Worm (Caenorhabditis elegans) whole organism, young adult: ENCODE measurements around the gene nep-9.
A peak's percentile ranks its signal among the peaks of the same experiment; 100 is the strongest.

ENCODE experiments used
- B0035.1 ChIP-seq: sonication (generic microtip); optimal IDR thresholded peaks from 2 replicates; lab custom pipeline; 2016; ENCODE audit warnings: missing genetic modification characterization, mild to moderate bottlenecking, missing compliant biosample characterization, missing genotype, missing genetic modification reagents
- B0261.1 ChIP-seq: sonication (generic microtip); optimal IDR thresholded peaks from 2 replicates; lab custom pipeline; 2016; ENCODE audit warnings: mild to moderate bottlenecking, missing genetic modification characterization, moderate library complexity, missing compliant biosample characterization
- B0336.3 ChIP-seq: fragments of 200-800 bp; sonication (Bioruptor generic); IDR thresholded peaks from 2 replicates; pipeline ENCODE4 v1.3.6; 2022; ENCODE audit warnings: missing genetic modification characterization, missing compliant biosample characterization
- C06A6.2 ChIP-seq: fragments of 200-800 bp; sonication (Bioruptor generic); conservative IDR thresholded peaks from 2 replicates; pipeline ENCODE4 v1.3.6; 2022; ENCODE audit warnings: missing genetic modification characterization, missing compliant biosample characterization
- C17E4.6 ChIP-seq: fragments of 200-800 bp; sonication (Bioruptor generic); IDR thresholded peaks from 2 replicates; pipeline ENCODE4 v1.3.6; 2022; ENCODE audit warnings: missing genetic modification reagents, missing genetic modification characterization, missing compliant biosample characterization
- F10E7.11 ChIP-seq: sonication (generic microtip); optimal IDR thresholded peaks from 2 replicates; lab custom pipeline; 2017; ENCODE audit warnings: mild to moderate bottlenecking, missing genetic modification characterization, moderate library complexity, missing compliant biosample characterization
- F23B12.7 ChIP-seq: sonication (generic microtip); optimal IDR thresholded peaks from 2 replicates; lab custom pipeline; 2017; ENCODE audit warnings: missing genetic modification characterization, mild to moderate bottlenecking, missing compliant biosample characterization, antibody characterized with exemption, moderate library complexity; ENCODE audit not compliant: insufficient read depth
- F33H1.4 ChIP-seq: fragments of 200-800 bp; sonication (Bioruptor generic); IDR thresholded peaks from 2 replicates; pipeline ENCODE4 v1.3.6; 2022; ENCODE audit warnings: missing genetic modification reagents, missing genetic modification characterization, missing compliant biosample characterization
- F39B2.1 ChIP-seq: fragments of 200-800 bp; sonication (Bioruptor generic); IDR thresholded peaks from 2 replicates; pipeline ENCODE4 v1.3.6; 2022; ENCODE audit warnings: missing genetic modification reagents, missing genetic modification characterization, missing compliant biosample characterization
- K11D2.4 ChIP-seq: fragments of 200-800 bp; sonication (Bioruptor generic); IDR thresholded peaks from 2 replicates; pipeline ENCODE4 v1.3.6; 2022; ENCODE audit warnings: missing genetic modification reagents, missing genetic modification characterization, missing compliant biosample characterization
- Y53F4B.3 ChIP-seq: fragments of 200-800 bp; sonication (Bioruptor generic); IDR thresholded peaks from 2 replicates; pipeline ENCODE4 v1.3.6; 2022; ENCODE audit warnings: missing genetic modification reagents, missing genetic modification characterization, missing compliant biosample characterization
- Y67H2A.10 ChIP-seq: fragments of 200-800 bp; sonication (Bioruptor generic); conservative IDR thresholded peaks from 2 replicates; pipeline ENCODE4 v1.3.6; 2022; ENCODE audit warnings: missing genetic modification reagents, missing genetic modification characterization, missing compliant biosample characterization
- ama-1 ChIP-seq, 3 experiments: fragments of 150-350 bp in 1 of 3; sonication (generic microtip) in 2 of 3; optimal IDR thresholded peaks; 2 replicates each; lab custom pipeline; 2014 to 2018; ENCODE audit warnings: missing biosample characterization in 2 of 3, missing genetic modification characterization in 2 of 3, missing genetic modification reagents in 2 of 3
- aptf-2 ChIP-seq: fragments of 200-800 bp; sonication (Bioruptor generic); conservative IDR thresholded peaks from 2 replicates; pipeline ENCODE4 v1.3.6; 2022; ENCODE audit warnings: missing genetic modification reagents, missing genetic modification characterization, missing compliant biosample characterization
- aptf-3 ChIP-seq: fragments of 200-800 bp; sonication (Bioruptor generic); IDR thresholded peaks from 2 replicates; pipeline ENCODE4 v1.3.6; 2022; ENCODE audit warnings: missing genetic modification characterization, missing compliant biosample characterization
- attf-5 ChIP-seq: fragments of 200-800 bp; sonication (Bioruptor generic); optimal IDR thresholded peaks from 2 replicates; lab custom pipeline; 2018; ENCODE audit warnings: mild to moderate bottlenecking, missing genetic modification characterization, missing compliant biosample characterization
- chd-7 ChIP-seq: sonication (generic microtip); optimal IDR thresholded peaks from 2 replicates; lab custom pipeline; 2016; ENCODE audit warnings: mild to moderate bottlenecking, missing genetic modification characterization, moderate library complexity, missing compliant biosample characterization
- efl-1 ChIP-seq: fragments of 150-350 bp; optimal IDR thresholded peaks from 2 replicates; lab custom pipeline; 2014; ENCODE audit warnings: missing biosample characterization, missing genetic modification reagents, missing genetic modification characterization
- egl-18 ChIP-seq: fragments of 200-800 bp; sonication (Bioruptor generic); IDR thresholded peaks from 2 replicates; pipeline ENCODE4 v1.3.6; 2022; ENCODE audit warnings: missing genetic modification reagents, missing genetic modification characterization, missing compliant biosample characterization
- egl-44 ChIP-seq: fragments of 200-800 bp; sonication (Bioruptor generic); IDR thresholded peaks from 2 replicates; pipeline ENCODE4 v1.3.6; 2022; ENCODE audit warnings: missing genetic modification reagents, missing genetic modification characterization, missing compliant biosample characterization
- ets-4 ChIP-seq: fragments of 200-800 bp; sonication (Bioruptor generic); optimal IDR thresholded peaks from 2 replicates; lab custom pipeline; 2018; ENCODE audit warnings: mild to moderate bottlenecking, missing genetic modification characterization, missing compliant biosample characterization
- hmg-1.2 ChIP-seq: fragments of 200-800 bp; sonication (Bioruptor generic); IDR thresholded peaks from 2 replicates; pipeline ENCODE4 v1.3.6; 2022; ENCODE audit warnings: missing genetic modification reagents, missing genetic modification characterization, missing compliant biosample characterization
- hrde-1 ChIP-seq: sonication (generic microtip); optimal IDR thresholded peaks from 2 replicates; lab custom pipeline; 2016; ENCODE audit warnings: missing genetic modification characterization, mild to moderate bottlenecking, missing compliant biosample characterization, moderate library complexity, missing genotype, missing genetic modification reagents, borderline replicate concordance
- lag-1 ChIP-seq: fragments of 200-800 bp; sonication (Bioruptor generic); IDR thresholded peaks from 2 replicates; pipeline ENCODE4 v1.3.6; 2022; ENCODE audit warnings: missing genetic modification reagents, missing genetic modification characterization, missing compliant biosample characterization
- lin-35 ChIP-seq, 3 experiments: fragments of 150-350 bp in 2 of 3; sonication (generic microtip) in 1 of 3; optimal IDR thresholded peaks; 2 replicates each; lab custom pipeline; 2014 to 2018; ENCODE audit warnings: missing biosample characterization in 3 of 3, missing genetic modification characterization in 3 of 3, missing genetic modification reagents in 3 of 3
- lin-54 ChIP-seq: fragments of 200-800 bp; sonication (Bioruptor generic); optimal IDR thresholded peaks from 2 replicates; lab custom pipeline; 2018; ENCODE audit warnings: mild to moderate bottlenecking, missing genetic modification characterization, missing compliant biosample characterization
- lsl-1 ChIP-seq: fragments of 200-800 bp; sonication (Bioruptor generic); optimal IDR thresholded peaks from 2 replicates; lab custom pipeline; 2018; ENCODE audit warnings: mild to moderate bottlenecking, missing genetic modification characterization, moderate library complexity, missing compliant biosample characterization
- madf-10 ChIP-seq: sonication (generic microtip); optimal IDR thresholded peaks from 2 replicates; lab custom pipeline; 2016; ENCODE audit warnings: mild to moderate bottlenecking, missing genetic modification characterization, missing compliant biosample characterization
- madf-6 ChIP-seq: fragments of 200-800 bp; sonication (Bioruptor generic); IDR thresholded peaks from 2 replicates; pipeline ENCODE4 v1.3.6; 2022; ENCODE audit warnings: missing genetic modification reagents, missing genetic modification characterization, missing compliant biosample characterization
- nfyb-1 ChIP-seq: fragments of 200-800 bp; sonication (Bioruptor generic); IDR thresholded peaks from 2 replicates; pipeline ENCODE4 v1.3.6; 2022; ENCODE audit warnings: missing genetic modification reagents, missing genetic modification characterization, missing compliant biosample characterization
- nhr-179 ChIP-seq: sonication (generic microtip); optimal IDR thresholded peaks from 2 replicates; lab custom pipeline; 2016; ENCODE audit warnings: mild to moderate bottlenecking, missing genetic modification characterization, missing compliant biosample characterization
- pbrm-1 ChIP-seq: fragments of 200-800 bp; sonication (Bioruptor generic); IDR thresholded peaks from 2 replicates; pipeline ENCODE4 v1.3.6; 2022; ENCODE audit warnings: missing genetic modification reagents, missing genetic modification characterization, missing compliant biosample characterization
- somi-1 ChIP-seq: fragments of 200-800 bp; sonication (Bioruptor generic); optimal IDR thresholded peaks from 2 replicates; lab custom pipeline; 2018; ENCODE audit warnings: mild to moderate bottlenecking, missing genetic modification characterization, missing compliant biosample characterization
- tbp1 ChIP-seq: fragments of 200-800 bp; sonication (Bioruptor generic); optimal IDR thresholded peaks from 2 replicates; lab custom pipeline; 2018; ENCODE audit warnings: mild to moderate bottlenecking, missing genetic modification characterization, missing compliant biosample characterization
- xnd-1 ChIP-seq: sonication (generic microtip); optimal IDR thresholded peaks from 2 replicates; lab custom pipeline; 2016; ENCODE audit warnings: missing genotype, missing genetic modification reagents, missing genetic modification characterization, missing compliant biosample characterization
- zfh-2 ChIP-seq: fragments of 200-800 bp; sonication (Bioruptor generic); conservative IDR thresholded peaks from 2 replicates; pipeline ENCODE4 v1.3.6; 2022; ENCODE audit warnings: missing genetic modification reagents, missing genetic modification characterization, missing compliant biosample characterization
- ztf-18 ChIP-seq: sonication (generic microtip); optimal IDR thresholded peaks from 2 replicates; lab custom pipeline; 2016; ENCODE audit warnings: missing genotype, mild to moderate bottlenecking, missing genetic modification characterization, missing compliant biosample characterization
- ztf-26 ChIP-seq: sonication (generic microtip); optimal IDR thresholded peaks from 2 replicates; lab custom pipeline; 2017; ENCODE audit warnings: missing genetic modification characterization, missing compliant biosample characterization
- ztf-3 ChIP-seq: fragments of 200-800 bp; sonication (Bioruptor generic); optimal IDR thresholded peaks from 2 replicates; lab custom pipeline; 2018; ENCODE audit warnings: mild to moderate bottlenecking, missing genetic modification characterization, missing compliant biosample characterization

The nep-9 gene

DNA sequence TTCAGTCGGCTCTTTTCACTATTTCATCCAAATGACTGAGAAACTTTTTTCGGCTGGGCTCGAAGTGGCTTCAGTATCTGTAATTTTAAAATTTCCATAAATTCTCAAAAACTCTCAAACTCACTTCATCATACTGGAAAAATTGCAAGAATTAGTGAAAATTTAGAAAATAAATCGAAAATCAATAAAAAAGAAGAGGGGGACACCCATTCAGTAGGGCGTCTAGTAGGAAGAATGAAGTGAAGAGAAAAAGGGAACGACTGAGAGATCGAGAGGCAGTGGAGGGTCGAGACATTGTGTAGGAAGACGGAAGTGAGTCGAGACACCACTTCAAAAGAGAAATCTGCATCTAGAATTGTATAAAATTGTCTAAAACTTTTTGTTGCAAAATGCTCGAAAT, 25.2 kb downstream of the nep-9 start:
- TF ChIP-seq F10E7.11 (tag; lab: Kevin White, UChicago) (no peak), C17E4.6 (no peak), zfh-2 (GFP tag; lab: Robert Waterston, UW) (no peak), ets-4 (no peak)

- TF ChIP-seq lin-54 (GFP tag; lab: Kevin White, UChicago) (no peak), lin-35 (GFP tag; optimal IDR thresholded peaks at IDR 0.05; lab: Kevin White, UChicago) (no peak), ztf-26 (no peak), attf-5 (GFP tag; lab: Kevin White, UChicago) (no peak), egl-18 (no peak), lsl-1 (GFP tag; lab: Kevin White, UChicago) (no peak), B0336.3 (GFP tag; lab: Robert Waterston, UW) (no peak), somi-1 (no peak), Y67H2A.10 (GFP tag; lab: Robert Waterston, UW) (no peak), tbp1 (GFP tag; lab: Kevin White, UChicago) (no peak), madf-10 (tag; lab: Kevin White, UChicago) (no peak), efl-1 (no peak), lag-1 (no peak), egl-44 (GFP tag; lab: Robert Waterston, UW) (no peak)
- TF ChIP-seq, all 124 proteins: peak for 0
These were observed 28.1 kb downstream of the nep-9 start, which contains the start of gene bath-23 for ce11 chrII:3371010-3371409. TSS of gene bath-23 (plus strand) at chrII:3371310.

DNA sequence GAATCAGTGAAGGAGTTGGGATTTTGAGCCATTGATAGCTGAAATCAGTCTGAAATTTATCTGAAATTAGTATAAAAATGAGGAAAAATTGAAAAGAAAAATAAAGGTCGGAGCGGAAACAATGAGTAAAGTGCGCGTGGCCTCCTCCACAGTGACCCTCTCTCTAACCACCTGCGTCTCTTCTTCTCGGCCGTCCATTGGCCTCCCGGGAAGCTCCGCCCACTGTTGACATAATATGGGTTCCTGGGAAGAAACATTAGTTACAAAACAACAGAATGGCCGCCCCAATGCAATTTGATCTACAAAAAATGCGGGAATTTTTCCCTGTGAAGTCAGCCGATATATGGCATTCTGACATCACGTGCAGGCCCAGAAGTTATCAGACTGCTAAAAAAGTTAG, 29.1 kb downstream of the nep-9 start, which contains the start of gene Y49F6C.8:
TSS of gene Y49F6C.8 (minus strand) at position 51 of the 400 bp plus-strand sequence.
- TF ChIP-seq chd-7 (tag; lab: Kevin White, UChicago) (no peak), F23B12.7 (tag; lab: Kevin White, UChicago) (no peak), ztf-18 (tag; lab: Kevin White, UChicago) (no peak), pbrm-1 (GFP tag; lab: Robert Waterston, UW) (no peak), ztf-3 (GFP tag; lab: Kevin White, UChicago) (no peak), efl-1 (peak; percentile 30), xnd-1 (tag; lab: Kevin White, UChicago) (peak; percentile 8), F33H1.4 (no peak), hmg-1.2 (GFP tag; lab: Robert Waterston, UW) (peak; percentile 59; the same call in 1 of the 2 replicates), nfyb-1 (GFP tag; lab: Robert Waterston, UW) (peak; percentile 94), ama-1 (optimal IDR thresholded peaks at IDR 0.05; lab: Kevin White, UChicago) (no peak), ama-1 (GFP tag; optimal IDR thresholded peaks at IDR 0.05; lab: Kevin White, UChicago) (no peak), B0035.1 (tag; lab: Kevin White, UChicago) (no peak), aptf-2 (GFP tag; lab: Robert Waterston, UW) (peak; percentile 98), B0261.1 (tag; lab: Kevin White, UChicago) (no peak), hrde-1 (tag; lab: Kevin White, UChicago) (no peak), F39B2.1 (GFP tag; lab: Robert Waterston, UW) (no peak), madf-6 (GFP tag; lab: Robert Waterston, UW) (peak; percentile 72), K11D2.4 (no peak), nhr-179 (tag; lab: Kevin White, UChicago) (no peak), C06A6.2 (GFP tag; lab: Robert Waterston, UW) (no peak), Y53F4B.3 (GFP tag; lab: Robert Waterston, UW) (no peak), aptf-3 (GFP tag; lab: Robert Waterston, UW) (peak; percentile 85; the same call in 1 of the 2 replicates)
